Worm (Caenorhabditis elegans) whole organism, L3 larva: Measurements from ENCODE around the gene ZC262.4.
"Not testable (repeated sequence)": the region's sequence is repeated elsewhere in the genome, so short reads cannot be mapped to it uniquely, and the experiment has no call there.

Experiments
- aly-2 ChIP-seq: fragments of 150-350 bp; optimal IDR thresholded peaks from 2 replicates; lab custom pipeline; 2014; ENCODE audit warnings: missing biosample characterization, missing genetic modification characterization
- ceh-9 ChIP-seq: sonication (generic microtip); optimal IDR thresholded peaks from 2 replicates; lab custom pipeline; 2018; ENCODE audit warnings: missing biosample characterization, missing genetic modification characterization
- egl-5 ChIP-seq: fragments of 150-350 bp; optimal IDR thresholded peaks from 2 replicates; lab custom pipeline; 2017; ENCODE audit warnings: missing biosample characterization, missing genetic modification reagents, missing genetic modification characterization, inconsistent platforms
- nhr-11 ChIP-seq: fragments of 150-350 bp; optimal IDR thresholded peaks from 2 replicates; lab custom pipeline; 2014; ENCODE audit warnings: missing biosample characterization, missing genetic modification characterization
- nhr-12 ChIP-seq: fragments of 150-350 bp; optimal IDR thresholded peaks from 2 replicates; lab custom pipeline; 2014; ENCODE audit warnings: missing biosample characterization, missing genetic modification characterization
- nhr-28 ChIP-seq: fragments of 150-350 bp; optimal IDR thresholded peaks from 2 replicates; lab custom pipeline; 2014; ENCODE audit warnings: missing biosample characterization, missing genetic modification characterization
- nhr-76 ChIP-seq: fragments of 150-350 bp; sonication (generic microtip); optimal IDR thresholded peaks from 5 replicates; lab custom pipeline; 2014; ENCODE audit warnings: missing biosample characterization, missing genetic modification characterization
- unc-39 ChIP-seq: sonication (generic microtip); optimal IDR thresholded peaks from 4 replicates; lab custom pipeline; 2017; ENCODE audit warnings: missing biosample characterization, missing genetic modification characterization
- unc-62 ChIP-seq: fragments of 150-350 bp; sonication (generic microtip); optimal IDR thresholded peaks from 4 replicates; lab custom pipeline; 2014; ENCODE audit warnings: missing biosample characterization, missing genetic modification reagents, missing genetic modification characterization
- zag-1 ChIP-seq: fragments of 150-350 bp; optimal IDR thresholded peaks from 2 replicates; lab custom pipeline; 2014; ENCODE audit warnings: missing biosample characterization, missing genetic modification characterization
- ztf-11 ChIP-seq: fragments of 150-350 bp; optimal IDR thresholded peaks from 2 replicates; lab custom pipeline; 2014; ENCODE audit warnings: missing biosample characterization, missing genetic modification characterization

- TF ChIP-seq unc-39 (tag; lab: Kevin White, UChicago); ztf-11 (tag; lab: Kevin White, UChicago); nhr-11 (tag; lab: Kevin White, UChicago); egl-5 (tag; lab: Kevin White, UChicago); unc-62 (GFP tag; lab: Kevin White, UChicago); aly-2 (tag; lab: Kevin White, UChicago); zag-1; nhr-76; ceh-9 (tag; lab: Kevin White, UChicago); nhr-12; nhr-28: not testable (repeated sequence)
Observed at ce11 chrIII:8344283-8344682, 10.0 kb upstream of the ZC262.4 start, which contains the start of gene ZC262.7.
